Worm (Caenorhabditis elegans) whole organism, L2 larva: ENCODE measurements around the gene F01G10.6.

Experiments used
- ZK546.5 ChIP-seq: sonication (generic microtip); optimal IDR thresholded peaks from 2 replicates; lab custom pipeline; 2017; ENCODE audit warnings: missing biosample characterization, missing genetic modification characterization
- lin-13 ChIP-seq: fragments of 150-350 bp; optimal IDR thresholded peaks from 2 replicates; lab custom pipeline; 2014; ENCODE audit warnings: missing biosample characterization, missing genetic modification reagents, missing genetic modification characterization
- lin-39 ChIP-seq: fragments of 150-350 bp; optimal IDR thresholded peaks from 2 replicates; lab custom pipeline; 2014; ENCODE audit warnings: missing biosample characterization, missing genetic modification reagents, missing genetic modification characterization
- lsy-2 ChIP-seq, 2 experiments: fragments of 150-350 bp in 1 of 2; sonication (generic microtip) in 1 of 2; optimal IDR thresholded peaks; 2 replicates each; lab custom pipeline; 2014 to 2017; ENCODE audit warnings: missing biosample characterization in 2 of 2, missing genetic modification characterization in 2 of 2
- mab-5 ChIP-seq: fragments of 150-350 bp; optimal IDR thresholded peaks from 2 replicates; lab custom pipeline; 2014; ENCODE audit warnings: missing biosample characterization, missing genetic modification characterization
- nhr-11 ChIP-seq: fragments of 150-350 bp; optimal IDR thresholded peaks from 2 replicates; lab custom pipeline; 2014; ENCODE audit warnings: missing biosample characterization, missing genetic modification characterization
- nhr-12 ChIP-seq: fragments of 150-350 bp; optimal IDR thresholded peaks from 2 replicates; lab custom pipeline; 2014; ENCODE audit warnings: missing biosample characterization, missing genetic modification characterization
- nhr-21 ChIP-seq: fragments of 150-350 bp; optimal IDR thresholded peaks from 2 replicates; lab custom pipeline; 2014; ENCODE audit warnings: missing biosample characterization, missing genetic modification characterization
- nhr-77 ChIP-seq: fragments of 150-350 bp; optimal IDR thresholded peaks from 2 replicates; lab custom pipeline; 2014; ENCODE audit warnings: missing biosample characterization, missing genetic modification characterization
- snpc-4 ChIP-seq: fragments of 150-350 bp; optimal IDR thresholded peaks from 2 replicates; lab custom pipeline; 2014; ENCODE audit warnings: missing biosample characterization, missing genetic modification characterization
- ztf-11 ChIP-seq: sonication (generic microtip); optimal IDR thresholded peaks from 2 replicates; lab custom pipeline; 2017; ENCODE audit warnings: missing biosample characterization, missing genetic modification characterization
- ztf-4 ChIP-seq: fragments of 150-350 bp; optimal IDR thresholded peaks from 2 replicates; lab custom pipeline; 2014; ENCODE audit warnings: missing biosample characterization, missing genetic modification characterization

- no peak for TF ChIP-seq ZK546.5
- no peak for TF ChIP-seq nhr-77 (tag; lab: Kevin White, UChicago)
- no peak for TF ChIP-seq lin-13 (GFP tag; lab: Kevin White, UChicago)
- TF ChIP-seq lin-39 (tag; lab: Kevin White, UChicago): no peak
- TF ChIP-seq snpc-4: no peak
- no peak for TF ChIP-seq ztf-4 (tag; lab: Kevin White, UChicago)
- TF ChIP-seq ztf-11 (tag; lab: Kevin White, UChicago): no peak
- TF ChIP-seq nhr-12 (tag; lab: Kevin White, UChicago): no peak
- TF ChIP-seq nhr-21 (tag; lab: Kevin White, UChicago): no peak
- no peak for TF ChIP-seq mab-5
- no peak for TF ChIP-seq lsy-2 (tag; optimal IDR thresholded peaks at IDR 0.05; lab: Kevin White, UChicago)
- TF ChIP-seq nhr-11 (tag; lab: Kevin White, UChicago): no peak
These were observed 47.6 kb upstream of the F01G10.6 start for ce11 chrIV:10275050-10275449.
